Worm (Caenorhabditis elegans): ENCODE results near the gene Y41G9A.5.

DNA sequence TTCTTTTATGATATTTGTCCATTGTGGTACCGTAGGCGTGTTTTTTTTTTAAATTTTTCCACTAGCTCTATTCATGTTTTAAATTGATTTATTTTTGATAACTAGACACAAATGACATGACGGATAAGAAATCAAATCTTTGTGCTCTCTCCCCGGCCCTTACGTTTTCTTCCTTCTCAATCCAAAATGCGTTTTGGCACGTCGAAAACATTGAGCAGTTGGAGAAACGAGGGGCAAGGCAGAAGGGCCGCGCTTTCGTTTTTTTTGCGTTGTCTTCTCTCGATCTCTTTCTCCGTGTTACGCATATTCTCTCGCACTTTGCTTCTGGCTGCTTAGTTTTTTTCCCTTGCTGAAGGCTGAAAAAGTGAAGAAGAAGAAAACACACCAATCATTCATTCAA is 7.4 kb upstream of the Y41G9A.5 start:
- TF ChIP-seq odd-2 (tag; optimal IDR thresholded peaks at IDR 0.05), result no peak
- no peak for TF ChIP-seq ahr-1 (tag; optimal IDR thresholded peaks at IDR 0.05)
- TF ChIP-seq ets-4 (tag; optimal IDR thresholded peaks at IDR 0.05), result no peak
- TF ChIP-seq nhr-11 (tag; optimal IDR thresholded peaks at IDR 0.05), result no peak
- no peak for TF ChIP-seq ama-1 (optimal IDR thresholded peaks at IDR 0.05)
- no peak for TF ChIP-seq tbx-2 (tag; optimal IDR thresholded peaks at IDR 0.05)
- TF ChIP-seq C08G9.2 (tag; optimal IDR thresholded peaks at IDR 0.05), result no peak
- TF ChIP-seq elt-2 (tag; optimal IDR thresholded peaks at IDR 0.05), result no peak
- no peak for TF ChIP-seq pros-1 (tag; optimal IDR thresholded peaks at IDR 0.05)
